Worm (Caenorhabditis elegans): Measurements from ENCODE around the gene Y69A2AR.28.
A peak's percentile ranks its signal among the peaks of the same experiment; 100 is the strongest.

Gene Y69A2AR.28

DNA sequence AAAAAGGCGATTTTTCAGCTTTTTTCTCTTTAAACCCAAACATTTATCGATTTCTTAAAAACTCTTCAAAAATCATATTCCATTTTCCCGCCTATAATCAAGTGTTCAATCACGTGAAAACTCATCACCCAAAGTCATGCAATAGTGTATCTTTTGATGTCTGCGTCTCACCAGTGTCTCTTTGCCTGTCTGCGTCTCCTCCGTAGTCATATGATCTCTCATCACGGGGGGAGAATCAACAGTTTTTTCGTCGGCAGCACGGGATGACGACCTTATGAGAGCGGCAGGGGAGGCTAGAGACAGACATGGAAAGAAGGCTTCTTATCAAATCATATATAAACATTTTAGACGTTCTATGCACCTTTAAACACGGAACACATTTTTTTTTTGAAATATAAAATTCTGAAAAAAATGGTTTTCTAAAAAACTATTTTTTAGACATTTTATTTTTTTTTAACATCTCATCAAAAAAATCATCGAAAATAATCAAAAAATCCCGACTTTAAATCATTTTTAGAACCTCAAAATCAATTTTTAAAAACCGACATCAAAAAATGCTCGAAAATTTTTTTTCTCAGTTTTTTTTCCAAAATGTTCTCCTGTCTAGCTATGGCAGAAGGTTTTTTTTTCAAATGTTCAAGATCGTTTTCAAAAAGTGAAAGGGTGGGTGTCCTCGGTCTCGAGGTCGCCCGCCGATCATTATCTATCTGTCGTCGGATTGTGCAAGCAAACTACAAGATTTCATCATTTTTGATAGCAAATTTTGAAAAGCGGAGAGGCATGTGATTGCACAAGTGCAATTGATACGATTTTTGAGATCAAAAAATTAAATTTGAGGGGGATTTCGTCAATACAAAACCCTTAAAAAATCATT, 10.6 kb downstream of the Y69A2AR.28 start (continued):
- peak; percentile 90 for TF ChIP-seq blmp-1 (tag; optimal IDR thresholded peaks at IDR 0.05)

DNA sequence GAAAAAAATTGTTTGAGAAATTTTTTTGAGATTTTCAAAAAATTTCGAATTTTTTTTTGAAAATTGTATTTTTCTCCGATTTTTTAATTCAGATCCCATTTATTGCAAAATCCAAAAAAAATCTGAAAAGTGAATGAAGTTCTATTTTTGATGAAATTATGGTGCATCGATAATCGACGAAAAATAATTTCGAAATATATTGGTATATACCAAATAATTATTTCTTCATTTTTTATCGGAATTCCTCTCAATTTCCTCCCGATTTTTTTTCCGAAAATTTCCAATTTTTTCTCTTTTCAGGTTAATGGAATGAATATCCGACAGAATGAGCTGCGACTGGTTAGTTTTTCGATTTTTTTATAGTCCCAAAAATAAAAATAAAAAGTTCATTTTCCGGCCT, 12.0 kb downstream of the Y69A2AR.28 start, which contains the start of gene epg-9:
TSS of gene epg-9 (plus strand) at position 301 of the 400 bp plus-strand sequence.
- TF ChIP-seq skn-1 (tag; optimal IDR thresholded peaks at IDR 0.05) (no peak), pqm-1 (tag; optimal IDR thresholded peaks at IDR 0.05) (no peak), sox-4 (tag; optimal IDR thresholded peaks at IDR 0.05) (no peak), nhr-76 (tag; optimal IDR thresholded peaks at IDR 0.05) (no peak), ceh-88 (GFP tag; IDR thresholded peaks at IDR 0.05) (peak; percentile 31; the same call in 1 of the 2 replicates), isw-1 (GFP tag; IDR thresholded peaks at IDR 0.05) (no peak), C04F5.9 (tag; optimal IDR thresholded peaks at IDR 0.05) (no peak)

DNA sequence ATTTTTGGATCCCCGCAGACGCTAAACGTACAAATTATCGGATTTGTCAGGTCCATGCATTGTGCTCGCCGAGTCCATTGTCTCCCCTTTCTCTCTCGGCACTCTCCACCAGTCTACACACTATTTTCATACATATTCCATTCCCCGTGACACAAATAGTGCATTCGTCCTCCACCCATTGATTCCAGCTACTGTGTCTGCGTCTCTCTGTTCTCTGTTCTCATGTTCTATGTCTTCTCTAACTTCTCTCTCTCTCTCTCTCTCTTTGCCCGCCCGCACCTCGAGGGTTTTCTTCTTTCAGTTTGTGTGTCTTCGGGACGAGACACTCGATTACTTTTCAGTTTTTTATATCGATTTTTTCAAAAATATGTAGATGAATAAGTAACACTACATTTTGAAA, 13.2 kb downstream of the Y69A2AR.28 start:
- TF ChIP-seq fkh-8 (tag; optimal IDR thresholded peaks at IDR 0.05) = peak; percentile 85
- peak; percentile 10 for TF ChIP-seq lin-15B (tag; optimal IDR thresholded peaks at IDR 0.05)
- TF ChIP-seq egl-27 (tag; optimal IDR thresholded peaks at IDR 0.05) = no peak
- TF ChIP-seq nhr-20 (tag; optimal IDR thresholded peaks at IDR 0.05) = peak; percentile 86
- TF ChIP-seq C16A3.4 (tag; optimal IDR thresholded peaks at IDR 0.05) = peak; percentile 56
- TF ChIP-seq unc-62 (GFP tag; optimal IDR thresholded peaks at IDR 0.05) = no peak
- no peak for TF ChIP-seq ceh-8 (GFP tag; optimal IDR thresholded peaks at IDR 0.05)
- peak; percentile 36 for TF ChIP-seq hpl-2 (GFP tag; optimal IDR thresholded peaks at IDR 0.05)
- peak; percentile 83 for TF ChIP-seq ama-1 (optimal IDR thresholded peaks at IDR 0.05)
- TF ChIP-seq alr-1 (tag; optimal IDR thresholded peaks at IDR 0.05; ENCODE audit: borderline replicate concordance) = no peak
- peak; percentile 50 for TF ChIP-seq grh-1 (GFP tag; IDR thresholded peaks at IDR 0.05)
- TF ChIP-seq sox-4 (tag; optimal IDR thresholded peaks at IDR 0.05) = peak; percentile 10
- TF ChIP-seq rnt-1 (tag; optimal IDR thresholded peaks at IDR 0.05) = peak; percentile 90
- no peak for TF ChIP-seq ceh-63 (GFP tag; optimal IDR thresholded peaks at IDR 0.05)
- TF ChIP-seq fkh-10 (GFP tag; optimal IDR thresholded peaks at IDR 0.05) = peak; percentile 17
- peak; percentile 95 for TF ChIP-seq lin-14 (GFP tag; optimal IDR thresholded peaks at IDR 0.05)
- TF ChIP-seq nhr-12 (tag; optimal IDR thresholded peaks at IDR 0.05) = no peak
- peak; percentile 93 for TF ChIP-seq unc-86 (tag; optimal IDR thresholded peaks at IDR 0.05)
- TF ChIP-seq lir-3 (tag; optimal IDR thresholded peaks at IDR 0.05; ENCODE audit: poor library complexity) = peak; percentile 54
- TF ChIP-seq zip-4 (GFP tag; optimal IDR thresholded peaks at IDR 0.05) = no peak
- TF ChIP-seq mab-9 (GFP tag; IDR thresholded peaks at IDR 0.05) = no peak
- peak; percentile 91 for TF ChIP-seq nhr-11 (tag; optimal IDR thresholded peaks at IDR 0.05)
- peak; percentile 76 for TF ChIP-seq nhr-90 (tag; optimal IDR thresholded peaks at IDR 0.05; ENCODE audit: poor library complexity)
- TF ChIP-seq snpc-4 (tag; optimal IDR thresholded peaks at IDR 0.05) = peak; percentile 23
- peak; percentile 38 for TF ChIP-seq lin-39 (tag; optimal IDR thresholded peaks at IDR 0.05)
- TF ChIP-seq sptf-1 (tag; optimal IDR thresholded peaks at IDR 0.05) = no peak
- peak; percentile 12 for TF ChIP-seq elt-2 (tag; optimal IDR thresholded peaks at IDR 0.05)
- no peak for TF ChIP-seq ztf-11 (tag; optimal IDR thresholded peaks at IDR 0.05)
- peak; percentile 69 for TF ChIP-seq jun-1 (tag; optimal IDR thresholded peaks at IDR 0.05)
- no peak for TF ChIP-seq pqm-1 (tag; optimal IDR thresholded peaks at IDR 0.05)
- peak; percentile 96 for TF ChIP-seq nhr-71 (tag; optimal IDR thresholded peaks at IDR 0.05)
- TF ChIP-seq dpl-1 (GFP tag; optimal IDR thresholded peaks at IDR 0.05) = peak; percentile 74 to 78 (median 74)
- TF ChIP-seq skn-1 (tag; optimal IDR thresholded peaks at IDR 0.05) = peak; percentile 81
- TF ChIP-seq ceh-88 (GFP tag; IDR thresholded peaks at IDR 0.05) = no peak
- peak; percentile 90 for TF ChIP-seq nhr-19 (GFP tag; conservative IDR thresholded peaks at IDR 0.05)
- peak; percentile 84 for TF ChIP-seq nhr-85 (tag)
- TF ChIP-seq nhr-84 (tag; optimal IDR thresholded peaks at IDR 0.05) = no peak
- TF ChIP-seq swsn-7 (tag; optimal IDR thresholded peaks at IDR 0.05) = peak; percentile 87
- TF ChIP-seq irx-1 (tag; optimal IDR thresholded peaks at IDR 0.05) = peak; percentile 73
- peak; percentile 89 for TF ChIP-seq lin-13 (GFP tag; optimal IDR thresholded peaks at IDR 0.05)
- peak; percentile 95 for TF ChIP-seq snu-23 (GFP tag; optimal IDR thresholded peaks at IDR 0.05)
- TF ChIP-seq ces-1 (GFP tag; optimal IDR thresholded peaks at IDR 0.05) = no peak
- TF ChIP-seq lsy-2 (tag; optimal IDR thresholded peaks at IDR 0.05) = peak; percentile 84 to 89
